Fruit fly (Drosophila melanogaster): ENCODE results near the gene DIP-epsilon.

The DIP-epsilon gene

DNA sequence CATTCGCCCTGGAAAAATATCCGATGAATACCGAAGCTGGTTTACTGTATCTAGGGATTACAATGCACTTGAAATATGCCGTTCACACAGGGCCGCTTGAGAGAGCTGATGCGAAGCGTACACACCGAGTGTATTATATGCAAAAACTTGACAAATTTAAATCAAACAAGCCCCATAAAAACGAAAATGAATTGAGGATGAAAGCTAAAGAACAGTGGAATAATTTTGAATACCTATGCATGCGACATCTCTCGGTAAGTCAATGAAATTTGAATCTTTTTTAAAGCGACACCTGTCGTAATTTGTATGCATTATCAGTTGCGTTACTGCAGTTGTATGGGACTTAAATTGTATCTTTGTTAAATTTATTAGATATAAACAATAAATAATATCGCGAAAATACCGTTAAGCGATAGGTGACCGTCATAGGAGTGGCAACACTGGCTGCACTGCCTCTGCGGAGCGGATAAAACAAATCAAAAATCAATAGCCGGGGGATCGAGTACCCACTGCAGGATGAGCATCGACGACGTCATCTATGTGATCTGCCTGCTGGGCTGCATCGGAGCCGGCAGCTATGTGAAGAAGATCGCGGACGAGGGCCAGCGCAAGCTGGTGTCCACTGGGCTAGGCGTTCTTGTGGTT, 45.0 kb upstream of the DIP-epsilon start, which contains the start of gene frj (continued):
- TF ChIP-seq vnd (GFP tag; IDR thresholded peaks at IDR 0.05; ENCODE audit: partially characterized antibody) (0 out of 3 replicates have a peak, but pooled peaks have one; percentile 18), seq (GFP tag; IDR thresholded peaks at IDR 0.05) (no peak), org-1 (GFP tag; optimal IDR thresholded peaks at IDR 0.05) (no peak), CG9609 (GFP tag; optimal IDR thresholded peaks at IDR 0.05) (peak; percentile 85), h (optimal IDR thresholded peaks at IDR 0.05) (no peak), CG42726 (GFP tag; IDR thresholded peaks at IDR 0.05; ENCODE audit: partially characterized antibody) (peak; percentile 59; the same call in 1 of the 2 replicates), CG10147 (GFP tag; optimal IDR thresholded peaks at IDR 0.05) (peak; percentile 50), wdn (GFP tag; IDR thresholded peaks at IDR 0.05) (no peak; the same call in 1 of the 2 replicates), stc (GFP tag; IDR thresholded peaks at IDR 0.05) (0 out of 2 replicates have a peak, but pooled peaks have one; percentile 5), Rfx (GFP tag; IDR thresholded peaks at IDR 0.05) (peak; percentile 84), CG8924 (tag; optimal IDR thresholded peaks at IDR 0.05) (peak; percentile 60), PHDP (tag; optimal IDR thresholded peaks at IDR 0.05) (peak; percentile 53), CG30020 (tag; optimal IDR thresholded peaks at IDR 0.05) (peak; percentile 95), gro (GFP tag; optimal IDR thresholded peaks at IDR 0.05) (peak; percentile 62), Deaf1 (tag; optimal IDR thresholded peaks at IDR 0.05) (peak; percentile 19), Ptx1 (GFP tag; IDR thresholded peaks at IDR 0.05) (peak; percentile 80), Oaz (GFP tag; IDR thresholded peaks at IDR 0.05) (0 out of 2 replicates have a peak, but pooled peaks have one; percentile 41), CG4730 (GFP tag; IDR thresholded peaks at IDR 0.05) (peak; percentile 41; the same call in 1 of the 2 replicates), ci (GFP tag; IDR thresholded peaks at IDR 0.05) (peak; percentile 57), Dref (GFP tag; IDR thresholded peaks at IDR 0.05) (peak; percentile 51), vvl (GFP tag; IDR thresholded peaks at IDR 0.05) (peak; percentile 82; the same call in 1 of the 2 replicates), Sry-δ (GFP tag; optimal IDR thresholded peaks at IDR 0.05) (peak; percentile 88), run (tag; optimal IDR thresholded peaks at IDR 0.05) (no peak), CG11723 (GFP tag; optimal IDR thresholded peaks at IDR 0.05) (peak; percentile 9), Eip74EF (GFP tag; optimal IDR thresholded peaks at IDR 0.05) (peak in 1 of 2 experiments; percentile 39), CG34376 (GFP tag; optimal IDR thresholded peaks at IDR 0.05) (peak; percentile 37), oc (tag; optimal IDR thresholded peaks at IDR 0.05) (peak; percentile 58), CG11695 (GFP tag; IDR thresholded peaks at IDR 0.05) (0 out of 3 replicates have a peak, but pooled peaks have one; percentile 30), Awh (GFP tag; IDR thresholded peaks at IDR 0.05) (no peak), D19A (tag; optimal IDR thresholded peaks at IDR 0.05) (peak; percentile 42), Oli (tag; optimal IDR thresholded peaks at IDR 0.05) (peak; percentile 49), CG8281 (tag; optimal IDR thresholded peaks at IDR 0.05) (peak; percentile 24), CG12155 (GFP tag; optimal IDR thresholded peaks at IDR 0.05) (peak; percentile 45), gsb-n (tag; optimal IDR thresholded peaks at IDR 0.05) (peak; percentile 39), CG34422 (GFP tag; IDR thresholded peaks at IDR 0.05) (peak; percentile 62; the same call in 1 of the 3 replicates), CG1647 (GFP tag; optimal IDR thresholded peaks at IDR 0.05) (peak; percentile 19), bsh (GFP tag; optimal IDR thresholded peaks at IDR 0.05) (peak in 1 of 2 experiments; percentile 39), Hr78 (GFP tag; optimal IDR thresholded peaks at IDR 0.05) (no peak), CG4707 (GFP tag; optimal IDR thresholded peaks at IDR 0.05) (no peak), CG3407 (GFP tag; optimal IDR thresholded peaks at IDR 0.05) (no peak), Nf-YB (GFP tag; optimal IDR thresholded peaks at IDR 0.05) (no peak), CG33213 (GFP tag; optimal IDR thresholded peaks at IDR 0.05) (peak; percentile 76), CG18011 (GFP tag; optimal IDR thresholded peaks at IDR 0.05) (no peak), CG13287 (GFP tag; IDR thresholded peaks at IDR 0.05; ENCODE audit: partially characterized antibody) (peak; percentile 67), CG3163 (GFP tag; optimal IDR thresholded peaks at IDR 0.05) (no peak), pzg (GFP tag; optimal IDR thresholded peaks at IDR 0.05) (peak; percentile 92), fd64A (GFP tag; optimal IDR thresholded peaks at IDR 0.05) (no peak), Lhr (GFP tag; optimal IDR thresholded peaks at IDR 0.05) (peak; percentile 92), sim (GFP tag; IDR thresholded peaks at IDR 0.05) (no peak)
